Worm (Caenorhabditis elegans) whole organism, young adult: Measurements from ENCODE around the gene ada-2.

Source experiments
- B0035.1 ChIP-seq: sonication (generic microtip); optimal IDR thresholded peaks from 2 replicates; lab custom pipeline; 2016; ENCODE audit warnings: missing genetic modification characterization, mild to moderate bottlenecking, missing compliant biosample characterization, missing genotype, missing genetic modification reagents
- B0336.3 ChIP-seq: fragments of 200-800 bp; sonication (Bioruptor generic); IDR thresholded peaks from 2 replicates; pipeline ENCODE4 v1.3.6; 2022; ENCODE audit warnings: missing genetic modification characterization, missing compliant biosample characterization
- D2030.7 ChIP-seq: fragments of 200-800 bp; sonication (Bioruptor generic); IDR thresholded peaks from 2 replicates; pipeline ENCODE4 v1.3.6; 2022; ENCODE audit warnings: missing genetic modification reagents, missing genetic modification characterization, missing compliant biosample characterization
- F33H1.4 ChIP-seq: fragments of 200-800 bp; sonication (Bioruptor generic); IDR thresholded peaks from 2 replicates; pipeline ENCODE4 v1.3.6; 2022; ENCODE audit warnings: missing genetic modification reagents, missing genetic modification characterization, missing compliant biosample characterization
- F37B4.10 ChIP-seq: fragments of 200-800 bp; sonication (Bioruptor generic); IDR thresholded peaks from 2 replicates; pipeline ENCODE4 v1.3.6; 2022; ENCODE audit warnings: missing genetic modification characterization, missing compliant biosample characterization
- F39B2.1 ChIP-seq: fragments of 200-800 bp; sonication (Bioruptor generic); IDR thresholded peaks from 2 replicates; pipeline ENCODE4 v1.3.6; 2022; ENCODE audit warnings: missing genetic modification reagents, missing genetic modification characterization, missing compliant biosample characterization
- F57C9.4 ChIP-seq: sonication (generic microtip); optimal IDR thresholded peaks from 2 replicates; lab custom pipeline; 2017; ENCODE audit warnings: mild to moderate bottlenecking, missing genetic modification characterization, missing compliant biosample characterization
- Y53F4B.3 ChIP-seq: fragments of 200-800 bp; sonication (Bioruptor generic); IDR thresholded peaks from 2 replicates; pipeline ENCODE4 v1.3.6; 2022; ENCODE audit warnings: missing genetic modification reagents, missing genetic modification characterization, missing compliant biosample characterization
- Y79H2A.3 ChIP-seq: fragments of 200-800 bp; sonication (Bioruptor generic); conservative IDR thresholded peaks from 2 replicates; pipeline ENCODE4 v1.3.6; 2022; ENCODE audit warnings: missing genetic modification reagents, missing genetic modification characterization, missing compliant biosample characterization
- akir-1 ChIP-seq: fragments of 200-800 bp; sonication (Bioruptor generic); optimal IDR thresholded peaks from 2 replicates; lab custom pipeline; 2018; ENCODE audit warnings: mild to moderate bottlenecking, missing genetic modification characterization, moderate library complexity, missing compliant biosample characterization
- cebp-2 ChIP-seq: fragments of 200-800 bp; sonication (Bioruptor generic); IDR thresholded peaks from 2 replicates; pipeline ENCODE4 v1.3.6; 2022; ENCODE audit warnings: missing genetic modification characterization, missing compliant biosample characterization
- ceh-40 ChIP-seq: fragments of 200-800 bp; sonication (Bioruptor generic); IDR thresholded peaks from 2 replicates; pipeline ENCODE4 v1.3.6; 2022; ENCODE audit warnings: missing genetic modification characterization, missing compliant biosample characterization
- ceh-91 ChIP-seq: fragments of 200-800 bp; sonication (Bioruptor generic); IDR thresholded peaks from 2 replicates; pipeline ENCODE4 v1.3.6; 2022; ENCODE audit warnings: missing genetic modification reagents, missing genetic modification characterization, missing compliant biosample characterization
- chd-7 ChIP-seq: sonication (generic microtip); optimal IDR thresholded peaks from 2 replicates; lab custom pipeline; 2016; ENCODE audit warnings: mild to moderate bottlenecking, missing genetic modification characterization, moderate library complexity, missing compliant biosample characterization
- dox-1 ChIP-seq: fragments of 200-800 bp; sonication (Bioruptor generic); IDR thresholded peaks from 2 replicates; pipeline ENCODE4 v1.3.6; 2022; ENCODE audit warnings: missing genetic modification reagents, missing genetic modification characterization, missing compliant biosample characterization
- egl-44 ChIP-seq: fragments of 200-800 bp; sonication (Bioruptor generic); IDR thresholded peaks from 2 replicates; pipeline ENCODE4 v1.3.6; 2022; ENCODE audit warnings: missing genetic modification reagents, missing genetic modification characterization, missing compliant biosample characterization
- ekl-4 ChIP-seq: fragments of 200-800 bp; sonication (Bioruptor generic); IDR thresholded peaks from 2 replicates; pipeline ENCODE4 v1.3.6; 2022; ENCODE audit warnings: missing genetic modification reagents, missing genetic modification characterization, missing compliant biosample characterization
- fkh-3 ChIP-seq: sonication (generic microtip); optimal IDR thresholded peaks from 2 replicates; lab custom pipeline; 2016; ENCODE audit warnings: mild to moderate bottlenecking, missing genetic modification characterization, missing compliant biosample characterization
- him-1 ChIP-seq: sonication (generic microtip); optimal IDR thresholded peaks from 2 replicates; lab custom pipeline; 2016; ENCODE audit warnings: missing genotype, missing genetic modification reagents, missing genetic modification characterization, missing compliant biosample characterization
- hmg-1.2 ChIP-seq: fragments of 200-800 bp; sonication (Bioruptor generic); IDR thresholded peaks from 2 replicates; pipeline ENCODE4 v1.3.6; 2022; ENCODE audit warnings: missing genetic modification reagents, missing genetic modification characterization, missing compliant biosample characterization
- lag-1 ChIP-seq: fragments of 200-800 bp; sonication (Bioruptor generic); IDR thresholded peaks from 2 replicates; pipeline ENCODE4 v1.3.6; 2022; ENCODE audit warnings: missing genetic modification reagents, missing genetic modification characterization, missing compliant biosample characterization
- let-607 ChIP-seq, 2 experiments: fragments of 200-800 bp in 1 of 2; sonication (Bioruptor generic) in 1 of 2; sonication (generic microtip) in 1 of 2; optimal IDR thresholded peaks; 2 replicates each; lab custom pipeline; 2016 to 2018; ENCODE audit warnings: mild to moderate bottlenecking in 2 of 2, missing compliant biosample characterization in 2 of 2, missing genetic modification characterization in 2 of 2, moderate library complexity in 2 of 2, missing genotype in 1 of 2
- lin-26 ChIP-seq: fragments of 200-800 bp; sonication (Bioruptor generic); IDR thresholded peaks from 2 replicates; pipeline ENCODE4 v1.3.6; 2022; ENCODE audit warnings: missing genetic modification reagents, missing genetic modification characterization, missing compliant biosample characterization
- lin-40 ChIP-seq: sonication (generic microtip); optimal IDR thresholded peaks from 2 replicates; lab custom pipeline; 2016; ENCODE audit warnings: missing genetic modification characterization, mild to moderate bottlenecking, missing compliant biosample characterization, missing genotype, missing genetic modification reagents
- lir-1 ChIP-seq: fragments of 200-800 bp; sonication (Bioruptor generic); conservative IDR thresholded peaks from 2 replicates; pipeline ENCODE4 v1.3.6; 2022; ENCODE audit warnings: missing genetic modification reagents, missing genetic modification characterization, missing compliant biosample characterization
- madf-8 ChIP-seq: fragments of 200-800 bp; sonication (Bioruptor generic); conservative IDR thresholded peaks from 2 replicates; pipeline ENCODE4 v1.3.6; 2022; ENCODE audit warnings: missing genetic modification reagents, missing genetic modification characterization, missing compliant biosample characterization
- mes-4 ChIP-seq: sonication (generic microtip); optimal IDR thresholded peaks from 2 replicates; lab custom pipeline; 2016; ENCODE audit warnings: missing genotype, missing genetic modification characterization, missing compliant biosample characterization
- nfyb-1 ChIP-seq: fragments of 200-800 bp; sonication (Bioruptor generic); IDR thresholded peaks from 2 replicates; pipeline ENCODE4 v1.3.6; 2022; ENCODE audit warnings: missing genetic modification reagents, missing genetic modification characterization, missing compliant biosample characterization
- nhr-80 ChIP-seq: sonication (generic microtip); optimal IDR thresholded peaks from 2 replicates; lab custom pipeline; 2016; ENCODE audit warnings: missing genetic modification characterization, missing compliant biosample characterization
- nhr-90 ChIP-seq: sonication (generic microtip); optimal IDR thresholded peaks from 2 replicates; lab custom pipeline; 2016; ENCODE audit warnings: missing genotype, mild to moderate bottlenecking, missing genetic modification characterization, missing compliant biosample characterization
- repo-1 ChIP-seq: sonication (generic microtip); optimal IDR thresholded peaks from 2 replicates; lab custom pipeline; 2017; ENCODE audit warnings: mild to moderate bottlenecking, missing genetic modification characterization, missing compliant biosample characterization
- rpc-1 ChIP-seq, 2 experiments: fragments of 150-350 bp in 1 of 2; sonication (generic microtip) in 1 of 2; optimal IDR thresholded peaks; 2 replicates each; lab custom pipeline; 2014 to 2018; ENCODE audit warnings: missing biosample characterization in 1 of 2, missing genetic modification characterization in 1 of 2, missing genetic modification reagents in 1 of 2, missing genotype in 1 of 2
- sdz-38 ChIP-seq: sonication (generic microtip); optimal IDR thresholded peaks from 2 replicates; lab custom pipeline; 2016; ENCODE audit warnings: missing genotype, missing genetic modification characterization, missing compliant biosample characterization
- snpc-1.1 ChIP-seq: sonication (generic microtip); optimal IDR thresholded peaks from 2 replicates; lab custom pipeline; 2017; ENCODE audit warnings: missing genetic modification characterization, mild to moderate bottlenecking, missing compliant biosample characterization, antibody characterized with exemption, moderate library complexity, missing genotype, missing genetic modification reagents; ENCODE audit not compliant: insufficient read depth
- snpc-3.4 ChIP-seq: sonication (generic microtip); optimal IDR thresholded peaks from 2 replicates; lab custom pipeline; 2017; ENCODE audit warnings: missing genetic modification characterization, mild to moderate bottlenecking, missing compliant biosample characterization, antibody characterized with exemption, moderate library complexity, missing genotype, missing genetic modification reagents
- snpc-4 ChIP-seq, 5 experiments: fragments of 150-350 bp in 1 of 5; sonication (generic microtip) in 4 of 5; optimal IDR thresholded peaks; 2 replicates each; lab custom pipeline; 2014 to 2018; ENCODE audit warnings: missing genetic modification characterization in 5 of 5, missing biosample characterization in 3 of 5, antibody characterized with exemption in 2 of 5, mild to moderate bottlenecking in 2 of 5, missing compliant biosample characterization in 2 of 5, missing genotype in 2 of 5, moderate library complexity in 2 of 5, missing genetic modification reagents in 1 of 5
- tbp1 ChIP-seq: fragments of 200-800 bp; sonication (Bioruptor generic); optimal IDR thresholded peaks from 2 replicates; lab custom pipeline; 2018; ENCODE audit warnings: mild to moderate bottlenecking, missing genetic modification characterization, missing compliant biosample characterization
- tlf-1 ChIP-seq: fragments of 200-800 bp; sonication (Bioruptor generic); optimal IDR thresholded peaks from 2 replicates; lab custom pipeline; 2018; ENCODE audit warnings: mild to moderate bottlenecking, missing genetic modification characterization, missing compliant biosample characterization
- unc-62 ChIP-seq: fragments of 150-350 bp; optimal IDR thresholded peaks from 2 replicates; lab custom pipeline; 2014; ENCODE audit warnings: missing biosample characterization, missing genetic modification reagents, missing genetic modification characterization
- zfh-2 ChIP-seq: fragments of 200-800 bp; sonication (Bioruptor generic); conservative IDR thresholded peaks from 2 replicates; pipeline ENCODE4 v1.3.6; 2022; ENCODE audit warnings: missing genetic modification reagents, missing genetic modification characterization, missing compliant biosample characterization

ada-2 gene

DNA sequence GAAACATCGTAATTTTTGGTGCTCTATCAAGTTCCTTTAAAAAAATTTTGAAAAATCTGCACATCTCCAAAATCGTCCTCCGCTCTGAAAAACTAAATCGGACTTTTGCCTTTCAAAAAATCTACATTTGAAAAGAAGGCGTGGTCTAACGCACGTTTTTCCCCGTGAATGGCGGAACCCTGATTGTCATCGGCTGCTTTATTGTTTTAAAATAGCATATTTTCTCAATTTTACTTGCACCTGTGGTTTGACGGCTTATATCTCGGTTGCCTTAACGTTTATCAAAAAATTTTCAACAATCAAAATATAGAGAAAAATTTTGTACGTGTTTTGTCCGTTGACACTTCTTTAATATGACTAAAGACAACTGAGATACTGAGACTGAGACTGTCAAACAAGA is 20.1 kb upstream of the ada-2 start:
- TF ChIP-seq tbp1 (GFP tag; lab: Kevin White, UChicago) = peak; percentile 68
- TF ChIP-seq lag-1 = no peak
- TF ChIP-seq snpc-4 (GFP tag; optimal IDR thresholded peaks at IDR 0.05; lab: Kevin White, UChicago) = peak; percentile 81
- peak; percentile 90 to 93 (median 91) for TF ChIP-seq snpc-4 (tag; optimal IDR thresholded peaks at IDR 0.05; lab: Kevin White, UChicago)
- no peak for TF ChIP-seq mes-4
- no peak for TF ChIP-seq lin-26 (GFP tag; lab: Robert Waterston, UW)
- TF ChIP-seq nhr-90 = no peak
- TF ChIP-seq F57C9.4 = no peak
- TF ChIP-seq hmg-1.2 (GFP tag; lab: Robert Waterston, UW) = peak; percentile 76
- no peak for TF ChIP-seq rpc-1 (optimal IDR thresholded peaks at IDR 0.05; lab: Kevin White, UChicago)
- peak; percentile 25 for TF ChIP-seq rpc-1 (tag; optimal IDR thresholded peaks at IDR 0.05; lab: Kevin White, UChicago)
- TF ChIP-seq snpc-1.1 = peak; percentile 89
- TF ChIP-seq Y53F4B.3 = no peak
- TF ChIP-seq ceh-91 (GFP tag; lab: Robert Waterston, UW) = no peak
- peak; percentile 15 for TF ChIP-seq snpc-3.4 (tag; lab: Kevin White, UChicago)
- no peak for TF ChIP-seq ekl-4
- peak; percentile 35 for TF ChIP-seq him-1 (tag; lab: Kevin White, UChicago)
- TF ChIP-seq D2030.7 (GFP tag; lab: Robert Waterston, UW) = 0 out of 2 replicates have a peak, but pooled peaks have one; percentile 21
- TF ChIP-seq B0035.1 (tag; lab: Kevin White, UChicago) = no peak
- no peak for TF ChIP-seq unc-62 (GFP tag; lab: Kevin White, UChicago)
- TF ChIP-seq, all 124 proteins: peak for 8

DNA sequence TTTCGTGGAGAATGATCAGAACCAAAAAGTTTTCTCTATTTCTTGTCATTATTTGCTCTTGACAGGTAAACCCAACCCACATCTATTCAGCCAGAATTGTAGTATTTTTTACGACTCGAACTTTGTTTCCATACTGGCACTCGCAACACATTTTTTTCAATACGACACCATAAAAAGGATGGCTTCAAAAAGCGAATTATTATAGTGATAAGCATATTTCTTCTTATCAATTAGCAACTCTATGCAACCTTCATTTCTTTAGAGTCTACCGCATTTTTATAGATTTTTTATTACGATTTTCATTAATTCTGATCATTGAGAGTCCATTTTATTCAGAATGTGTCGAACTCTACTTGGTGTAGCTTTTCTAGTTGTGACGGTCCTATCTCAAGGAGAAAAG is 19.5 kb upstream of the ada-2 start, which contains the start of gene ctsa-3.1:
Gene ctsa-3.1, plus strand, starts transcription at position 337 of the 400 bp plus-strand sequence.
- TF ChIP-seq sdz-38 (tag; lab: Kevin White, UChicago) = no peak
- no peak for TF ChIP-seq dox-1 (GFP tag; lab: Robert Waterston, UW)
- peak; percentile 52 for TF ChIP-seq nhr-80
- TF ChIP-seq madf-8 (GFP tag; lab: Robert Waterston, UW) = no peak
- TF ChIP-seq zfh-2 (GFP tag; lab: Robert Waterston, UW) = no peak

DNA sequence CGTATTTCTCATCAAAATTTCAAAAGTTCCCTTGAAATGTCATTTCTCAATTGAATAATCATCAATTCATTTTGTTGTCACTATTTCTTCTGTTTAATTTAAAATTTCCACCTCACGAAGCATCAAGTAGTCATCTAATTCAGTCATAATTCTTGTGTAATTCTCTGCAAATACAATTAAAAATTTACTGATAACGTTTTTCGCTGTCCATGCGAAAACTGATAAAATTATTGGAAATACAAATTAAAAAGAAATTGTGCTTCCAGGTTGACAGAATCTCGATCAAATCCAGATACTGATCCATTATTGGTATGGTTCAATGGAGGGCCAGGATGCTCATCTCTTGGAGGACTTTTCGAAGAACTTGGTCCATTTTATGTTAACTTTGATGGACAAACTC is 18.8 kb upstream of the ada-2 start:
- TF ChIP-seq nhr-80 (peak; percentile 28), lin-26 (GFP tag; lab: Robert Waterston, UW) (no peak), chd-7 (tag; lab: Kevin White, UChicago) (no peak)

DNA sequence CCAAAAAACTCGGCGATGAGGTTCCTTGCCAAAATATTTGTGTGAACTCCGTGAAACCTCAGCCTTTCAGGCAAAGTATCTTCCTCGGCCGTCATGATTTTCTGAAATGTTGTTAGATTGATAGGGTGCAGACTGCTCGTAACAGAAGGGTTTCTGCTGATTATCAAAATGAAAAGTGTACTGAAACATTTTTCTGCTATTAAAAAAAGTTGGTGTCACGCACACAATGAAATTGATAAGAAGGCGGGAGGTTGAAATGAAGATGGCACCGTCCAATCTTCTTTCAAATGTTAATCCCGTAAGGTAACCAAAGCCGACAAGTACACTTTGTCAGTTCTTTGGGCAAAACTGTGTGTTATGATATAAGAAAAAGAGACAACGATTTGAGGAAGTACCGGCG is 15.1 kb upstream of the ada-2 start:
- TF ChIP-seq lin-40 (tag; lab: Kevin White, UChicago) = no peak
- peak; percentile 2 for TF ChIP-seq tbp1 (GFP tag; lab: Kevin White, UChicago)
- TF ChIP-seq lir-1 (GFP tag; lab: Robert Waterston, UW) = no peak
- peak in 1 of 2 experiments; percentile 40 for TF ChIP-seq let-607 (tag; optimal IDR thresholded peaks at IDR 0.05; lab: Kevin White, UChicago)
- TF ChIP-seq akir-1 = no peak
- peak; percentile 83 for TF ChIP-seq nhr-80
- 0 out of 2 replicates have a peak, but pooled peaks have one; percentile 32 for TF ChIP-seq dox-1 (GFP tag; lab: Robert Waterston, UW)
- TF ChIP-seq F37B4.10 (GFP tag; lab: Robert Waterston, UW) = 0 out of 2 replicates have a peak, but pooled peaks have one; percentile 64
- TF ChIP-seq F39B2.1 (GFP tag; lab: Robert Waterston, UW) = no peak

DNA sequence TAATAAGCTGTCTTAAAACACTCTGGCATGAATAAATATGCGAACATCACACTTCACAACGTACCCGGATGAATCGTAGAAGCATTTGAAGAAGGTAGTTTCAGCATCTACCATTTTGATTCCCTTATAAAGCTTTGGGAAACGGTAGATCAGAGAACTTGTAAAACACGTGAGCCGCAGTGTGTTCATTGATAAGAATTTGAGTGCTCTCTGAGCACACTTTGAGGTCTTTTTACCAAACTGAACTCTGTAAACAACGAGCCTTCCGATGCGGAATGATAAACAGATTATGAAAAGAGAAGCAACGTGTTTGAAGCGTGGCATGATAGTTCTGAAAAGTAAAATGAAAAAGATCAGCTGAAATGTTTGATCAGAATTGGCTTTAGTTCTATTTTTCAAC is 13.8 kb upstream of the ada-2 start, which contains the start of gene aqp-1:
Gene aqp-1, minus strand, starts transcription at position 102 of the 400 bp plus-strand sequence.
- TF ChIP-seq dox-1 (GFP tag; lab: Robert Waterston, UW) (no peak), tlf-1 (GFP tag; lab: Kevin White, UChicago) (peak; percentile 7), egl-44 (no peak), zfh-2 (GFP tag; lab: Robert Waterston, UW) (no peak), fkh-3 (no peak), rpc-1 (optimal IDR thresholded peaks at IDR 0.05; lab: Kevin White, UChicago) (no peak), rpc-1 (tag; optimal IDR thresholded peaks at IDR 0.05; lab: Kevin White, UChicago) (no peak), let-607 (tag; optimal IDR thresholded peaks at IDR 0.05; lab: Kevin White, UChicago) (peak in 1 of 2 experiments; percentile 58), madf-8 (GFP tag; lab: Robert Waterston, UW) (no peak), F33H1.4 (no peak), akir-1 (no peak), ceh-40 (GFP tag; lab: Robert Waterston, UW) (no peak), Y79H2A.3 (no peak), cebp-2 (no peak), B0336.3 (GFP tag; lab: Robert Waterston, UW) (0 out of 2 replicates have a peak, but pooled peaks have one; percentile 30), repo-1 (tag; lab: Kevin White, UChicago) (no peak), unc-62 (GFP tag; lab: Kevin White, UChicago) (no peak), nfyb-1 (GFP tag; lab: Robert Waterston, UW) (no peak)
